Worm (Caenorhabditis elegans): Measurements from ENCODE around the gene C39B5.14.

ce11 chrIII:2262942-2263341 lies 51.7 kb downstream of the C39B5.14 start, which contains the start of gene Y54F10BM.6:
- TF ChIP-seq flt-1 (GFP tag; IDR thresholded peaks at IDR 0.05) (no peak), hnd-1 (tag; optimal IDR thresholded peaks at IDR 0.05) (no peak), ceh-36 (tag; optimal IDR thresholded peaks at IDR 0.05) (no peak), pes-1 (GFP tag; IDR thresholded peaks at IDR 0.05) (no peak), hmbx-1 (tag; optimal IDR thresholded peaks at IDR 0.05) (no peak), sea-1 (GFP tag; conservative IDR thresholded peaks at IDR 0.05) (no peak), aly-1 (tag; optimal IDR thresholded peaks at IDR 0.05) (no peak), ama-1 (optimal IDR thresholded peaks at IDR 0.05) (no peak), ets-7 (tag; optimal IDR thresholded peaks at IDR 0.05) (no peak), B0310.2 (tag; optimal IDR thresholded peaks at IDR 0.05) (no peak), tbx-11 (GFP tag; IDR thresholded peaks at IDR 0.05) (no peak)
